Worm (Caenorhabditis elegans): ENCODE measurements around the gene sta-2.

DNA sequence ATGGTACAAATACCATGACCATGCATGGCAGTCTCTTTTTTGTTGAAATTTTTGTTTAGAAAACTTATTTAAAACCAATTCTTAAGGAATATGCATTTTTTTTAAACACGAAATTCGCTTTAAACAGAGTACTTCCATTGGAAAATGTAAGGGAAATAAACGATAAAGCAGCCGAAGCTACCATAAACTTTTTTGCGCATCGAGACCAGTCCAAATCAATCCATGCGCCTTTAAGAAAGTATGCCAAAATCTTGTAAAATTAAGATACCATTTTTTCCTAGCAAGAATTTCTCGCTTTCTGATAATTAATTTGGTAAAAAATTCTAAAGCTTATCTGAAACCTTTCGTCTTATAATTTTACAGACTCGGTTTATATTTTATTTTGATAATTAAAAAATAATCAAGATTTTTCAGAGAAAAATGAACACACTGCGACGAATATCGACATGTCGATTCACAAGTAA, 48.3 kb upstream of the sta-2 start, which contains the start of gene ZK287.7:
- TF ChIP-seq daf-12 (tag; optimal IDR thresholded peaks at IDR 0.05) (no peak), egl-27 (tag; optimal IDR thresholded peaks at IDR 0.05) (no peak), fkh-10 (GFP tag; optimal IDR thresholded peaks at IDR 0.05) (no peak), nhr-76 (tag; optimal IDR thresholded peaks at IDR 0.05) (no peak), zag-1 (tag; optimal IDR thresholded peaks at IDR 0.05) (no peak), nhr-11 (tag; optimal IDR thresholded peaks at IDR 0.05) (no peak), nfya-1 (tag; optimal IDR thresholded peaks at IDR 0.05; ENCODE audit: insufficient read depth) (no peak), nhr-77 (tag; optimal IDR thresholded peaks at IDR 0.05) (no peak)
